Worm (Caenorhabditis elegans): ENCODE measurements around the gene Y39A1A.24.

ce11 chrIII:10605049-10605448, 7.4 kb upstream of the Y39A1A.24 start, which contains the start of gene rabx-5:
- TF ChIP-seq nfya-1 (tag; optimal IDR thresholded peaks at IDR 0.05) = no peak
- no peak for TF ChIP-seq K02D7.2 (tag; optimal IDR thresholded peaks at IDR 0.05)

All from whole organism, late embryonic.